Fruit fly (Drosophila melanogaster) whole organism, prepupa: ENCODE data around the gene CG7564.

ENCODE experiments used
- Blimp-1 ChIP-seq: fragments of 200-800 bp; sonication (Bioruptor generic); optimal IDR thresholded peaks from 3 replicates; lab custom pipeline; 2017; ENCODE audit warnings: missing biosample characterization, missing genetic modification characterization, mild to moderate bottlenecking, moderate library complexity, missing genetic modification reagents
- CG15336 ChIP-seq: fragments of 200-800 bp; sonication (Bioruptor generic); IDR thresholded peaks from 2 replicates; pipeline ENCODE4 v1.3.6; 2022; ENCODE audit warnings: missing biosample characterization, missing genetic modification characterization
- CG31627 ChIP-seq: fragments of 200-800 bp; sonication (Bioruptor generic); optimal IDR thresholded peaks from 3 replicates; lab custom pipeline; 2016; ENCODE audit warnings: missing biosample characterization, missing genetic modification characterization
- CG3919 ChIP-seq: fragments of 200-800 bp; sonication (Bioruptor generic); optimal IDR thresholded peaks from 3 replicates; lab custom pipeline; 2016; ENCODE audit warnings: missing biosample characterization, missing genetic modification characterization
- CG6792 ChIP-seq: fragments of 200-800 bp; sonication (Bioruptor generic); optimal IDR thresholded peaks from 3 replicates; lab custom pipeline; 2016; ENCODE audit warnings: missing biosample characterization, missing genetic modification characterization
- CG8319 ChIP-seq: fragments of 200-800 bp; sonication (Bioruptor generic); optimal IDR thresholded peaks from 3 replicates; lab custom pipeline; 2016; ENCODE audit warnings: missing biosample characterization, missing genetic modification characterization
- Gug ChIP-seq: fragments of 200-800 bp; sonication (Bioruptor generic); IDR thresholded peaks from 2 replicates; pipeline ENCODE4 v1.3.6; 2022; ENCODE audit warnings: missing biosample characterization, missing genetic modification characterization
- Hr4 ChIP-seq: fragments of 200-800 bp; sonication (Bioruptor generic); optimal IDR thresholded peaks from 3 replicates; lab custom pipeline; 2016; ENCODE audit warnings: missing biosample characterization, missing genetic modification characterization
- OdsH ChIP-seq: fragments of 200-800 bp; sonication (Bioruptor generic); optimal IDR thresholded peaks from 3 replicates; lab custom pipeline; 2016; ENCODE audit warnings: missing biosample characterization, missing genetic modification characterization

DNA sequence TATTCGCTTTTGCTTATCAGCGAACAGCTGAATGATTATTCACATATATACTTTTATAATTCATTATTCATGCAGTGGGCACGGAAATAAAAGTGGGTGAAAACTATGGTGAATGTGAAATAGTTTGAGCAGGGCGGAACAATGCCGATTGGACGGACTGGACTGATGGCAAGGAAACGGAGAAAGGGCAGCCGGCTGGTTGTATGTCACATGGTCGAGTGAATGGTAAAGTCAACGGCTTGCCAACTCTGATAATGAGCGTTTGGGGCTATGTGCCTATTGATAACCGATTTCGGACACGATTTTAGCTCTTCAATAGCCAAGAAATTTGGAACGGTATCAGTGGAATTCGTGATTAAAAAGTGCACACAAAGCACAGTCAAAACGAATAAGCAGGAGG is 21.7 kb downstream of the CG7564 start:
- TF ChIP-seq CG3919 (GFP tag; lab: Kevin White, UChicago) (no peak), CG15336 (GFP tag; lab: Robert Waterston, UW) (no peak), CG31627 (no peak), CG8319 (GFP tag; lab: Kevin White, UChicago) (no peak), OdsH (GFP tag; lab: Kevin White, UChicago) (no peak), Gug (GFP tag; lab: Robert Waterston, UW) (no peak), Blimp-1 (no peak), Hr4 (GFP tag; lab: Kevin White, UChicago) (no peak), CG6792 (GFP tag; lab: Kevin White, UChicago) (no peak)
